Worm (Caenorhabditis elegans) whole organism, mixed stage, embryonic: ENCODE data around the gene K11G12.6.

Source experiments
- ceh-43 ChIP-seq: fragments of 200-800 bp; sonication (Bioruptor generic); optimal IDR thresholded peaks from 2 replicates; lab custom pipeline; 2018; ENCODE audit warnings: mild to moderate bottlenecking, missing genetic modification characterization, moderate library complexity, missing compliant biosample characterization
- ces-1 ChIP-seq: fragments of 150-350 bp; optimal IDR thresholded peaks from 2 replicates; lab custom pipeline; 2014; ENCODE audit warnings: missing biosample characterization, missing genetic modification reagents, missing genetic modification characterization
- elt-3 ChIP-seq: fragments of 150-350 bp; optimal IDR thresholded peaks from 2 replicates; lab custom pipeline; 2014; ENCODE audit warnings: missing biosample characterization, missing genetic modification characterization
- mep-1 ChIP-seq: fragments of 150-350 bp; optimal IDR thresholded peaks from 2 replicates; lab custom pipeline; 2017; ENCODE audit warnings: missing biosample characterization, missing genetic modification reagents, missing genetic modification characterization, inconsistent platforms
- mls-2 ChIP-seq: sonication (generic microtip); optimal IDR thresholded peaks from 2 replicates; lab custom pipeline; 2016; ENCODE audit warnings: mild to moderate bottlenecking, missing genetic modification characterization, moderate library complexity, missing compliant biosample characterization
- nhr-237 ChIP-seq: fragments of 150-350 bp; optimal IDR thresholded peaks from 2 replicates; lab custom pipeline; 2014; ENCODE audit warnings: missing biosample characterization, missing genetic modification characterization
- snpc-4 ChIP-seq: fragments of 150-350 bp; optimal IDR thresholded peaks from 2 replicates; lab custom pipeline; 2014; ENCODE audit warnings: missing biosample characterization, missing genetic modification characterization
- unc-62 ChIP-seq: fragments of 150-350 bp; optimal IDR thresholded peaks from 2 replicates; lab custom pipeline; 2014; ENCODE audit warnings: missing biosample characterization, missing genetic modification reagents, missing genetic modification characterization
- ztf-11 ChIP-seq: fragments of 150-350 bp; optimal IDR thresholded peaks from 2 replicates; lab custom pipeline; 2014; ENCODE audit warnings: missing biosample characterization, missing genetic modification characterization

DNA sequence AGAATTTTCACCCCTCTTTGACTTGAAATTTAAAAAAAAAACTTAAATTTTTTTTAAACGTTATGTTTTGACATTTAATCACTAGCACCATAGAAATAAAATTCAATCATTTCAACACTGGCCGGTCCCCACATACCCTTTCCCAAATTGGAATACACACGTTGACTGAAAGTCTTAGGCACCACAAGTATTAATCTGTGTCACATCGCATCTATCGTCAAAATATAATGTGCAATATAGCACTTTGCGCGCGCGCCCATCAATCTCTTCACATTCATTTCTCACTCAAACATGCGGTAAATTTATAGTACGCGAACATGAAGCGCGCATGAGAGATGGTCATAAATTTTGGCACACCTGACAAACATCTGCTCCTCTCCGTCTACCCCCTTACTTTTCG, 42.1 kb downstream of the K11G12.6 start:
- no peak for TF ChIP-seq ztf-11 (tag; lab: Kevin White, UChicago)
- TF ChIP-seq unc-62 (GFP tag; lab: Kevin White, UChicago) = peak; percentile 6
- no peak for TF ChIP-seq mls-2
- TF ChIP-seq mep-1 (tag; lab: Kevin White, UChicago) = no peak
- no peak for TF ChIP-seq ces-1 (GFP tag; lab: Kevin White, UChicago)
- TF ChIP-seq snpc-4 (tag; lab: Kevin White, UChicago) = no peak
- TF ChIP-seq elt-3 = no peak
- TF ChIP-seq nhr-237 (tag; lab: Kevin White, UChicago) = no peak
- TF ChIP-seq ceh-43 = no peak
